Fruit fly (Drosophila melanogaster) S2 (cell line): ENCODE data around the gene gish.

Experiments used
- CG8478 ChIP-seq: fragments of >200 bp; optimal IDR thresholded peaks from 2 replicates; lab custom pipeline; 2018
- CTCF ChIP-seq, 2 experiments: fragments of >200 bp; optimal IDR thresholded peaks; 2 replicates each; lab custom pipeline; 2018

DNA sequence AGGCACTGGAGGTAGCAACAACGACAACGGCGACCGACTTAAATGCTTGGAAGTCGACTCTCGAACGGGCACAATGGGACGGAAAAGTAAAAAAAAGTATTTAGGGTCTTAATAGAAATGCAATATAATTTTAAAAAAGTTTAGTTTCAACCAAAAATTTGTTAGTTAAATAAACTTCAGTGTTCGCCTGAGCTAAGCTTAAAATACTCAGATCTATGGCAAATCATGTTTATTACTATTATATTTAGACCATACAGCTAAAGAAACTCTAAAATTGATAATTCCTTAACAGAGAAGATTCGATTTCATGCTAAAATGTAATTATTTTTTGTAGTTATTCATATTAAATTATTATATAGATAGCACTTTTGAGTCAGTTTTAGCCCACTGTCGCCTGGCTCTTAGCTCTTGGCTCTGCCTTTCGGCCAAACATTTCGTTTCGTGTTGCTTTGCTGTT, 18.8 kb upstream of the gish start:
- TF ChIP-seq CG8478 (no peak), CTCF (optimal IDR thresholded peaks at IDR 0.05; lab: Kevin White, UChicago) (no peak)
